Worm (Caenorhabditis elegans) whole organism, L1 larva: ENCODE data around the gene grl-10.

Experiments used
- C04F5.9 ChIP-seq: sonication (generic microtip); optimal IDR thresholded peaks from 2 replicates; lab custom pipeline; 2016; ENCODE audit warnings: missing genetic modification characterization, missing compliant biosample characterization
- Y116A8C.19 ChIP-seq: sonication (generic microtip); optimal IDR thresholded peaks from 2 replicates; lab custom pipeline; 2016; ENCODE audit warnings: missing compliant biosample characterization, missing genetic modification characterization, borderline replicate concordance
- alr-1 ChIP-seq: fragments of 200-800 bp; sonication (Bioruptor generic); optimal IDR thresholded peaks from 2 replicates; lab custom pipeline; 2018; ENCODE audit warnings: borderline replicate concordance, mild to moderate bottlenecking, missing genetic modification characterization, missing compliant biosample characterization
- ama-1 ChIP-seq: fragments of 150-350 bp; optimal IDR thresholded peaks from 2 replicates; lab custom pipeline; 2014
- blmp-1 ChIP-seq: fragments of 150-350 bp; optimal IDR thresholded peaks from 2 replicates; lab custom pipeline; 2014; ENCODE audit warnings: missing biosample characterization, missing genetic modification characterization
- ceh-8 ChIP-seq: fragments of 200-800 bp; sonication (Bioruptor generic); optimal IDR thresholded peaks from 2 replicates; lab custom pipeline; 2018; ENCODE audit warnings: mild to moderate bottlenecking, missing genetic modification characterization, moderate library complexity, missing compliant biosample characterization
- ceh-82 ChIP-seq, 3 experiments: fragments of 150-350 bp in 1 of 3; sonication (generic microtip) in 2 of 3; optimal IDR thresholded peaks; 2 replicates each; lab custom pipeline; 2014 to 2017; ENCODE audit warnings: missing biosample characterization in 3 of 3, missing genetic modification characterization in 3 of 3
- ceh-90 ChIP-seq: sonication (generic microtip); optimal IDR thresholded peaks from 2 replicates; lab custom pipeline; 2016; ENCODE audit warnings: missing genetic modification characterization, missing compliant biosample characterization
- dpl-1 ChIP-seq, 3 experiments: fragments of 150-350 bp in 2 of 3; sonication (generic microtip) in 1 of 3; optimal IDR thresholded peaks; 2 replicates each; lab custom pipeline; 2014 to 2017; ENCODE audit warnings: missing biosample characterization in 3 of 3, missing genetic modification characterization in 3 of 3, missing genetic modification reagents in 3 of 3
- efl-1 ChIP-seq, 4 experiments: fragments of 150-350 bp; optimal IDR thresholded peaks in 3 of 4; peaks in 1 of 4; 1 replicate in 1 of 4; 2 replicates in 3 of 4; lab custom pipeline; 2014; ENCODE audit warnings: missing biosample characterization in 2 of 4, missing genetic modification characterization in 2 of 4, missing genetic modification reagents in 2 of 4
- ets-5 ChIP-seq: fragments of 200-800 bp; sonication (Bioruptor generic); IDR thresholded peaks from 2 replicates; pipeline ENCODE4 v1.3.6; 2022; ENCODE audit warnings: missing genetic modification characterization, missing compliant biosample characterization
- fos-1 ChIP-seq: fragments of 150-350 bp; optimal IDR thresholded peaks from 2 replicates; lab custom pipeline; 2014; ENCODE audit warnings: missing biosample characterization, missing genetic modification characterization
- hlh-4 ChIP-seq: sonication (generic microtip); optimal IDR thresholded peaks from 2 replicates; lab custom pipeline; 2016; ENCODE audit warnings: mild to moderate bottlenecking, missing genetic modification characterization, missing compliant biosample characterization
- hpl-2 ChIP-seq: fragments of 150-350 bp; optimal IDR thresholded peaks from 2 replicates; lab custom pipeline; 2014; ENCODE audit warnings: missing biosample characterization, missing genetic modification reagents, missing genetic modification characterization
- irx-1 ChIP-seq: sonication (generic microtip); optimal IDR thresholded peaks from 2 replicates; lab custom pipeline; 2016; ENCODE audit warnings: missing genetic modification characterization, missing compliant biosample characterization
- isw-1 ChIP-seq: fragments of 200-800 bp; sonication (Bioruptor generic); IDR thresholded peaks from 2 replicates; pipeline ENCODE4 v1.3.6; 2022; ENCODE audit warnings: missing genetic modification characterization, missing compliant biosample characterization
- lin-14 ChIP-seq: fragments of 200-800 bp; sonication (Bioruptor generic); optimal IDR thresholded peaks from 2 replicates; lab custom pipeline; 2018; ENCODE audit warnings: mild to moderate bottlenecking, missing genetic modification characterization, moderate library complexity, missing compliant biosample characterization
- lin-15B ChIP-seq: fragments of 150-350 bp; sonication (generic microtip); optimal IDR thresholded peaks from 3 replicates; lab custom pipeline; 2014; ENCODE audit warnings: missing biosample characterization, missing genetic modification characterization
- lsy-2 ChIP-seq, 2 experiments: fragments of 150-350 bp; optimal IDR thresholded peaks; 2 replicates each; lab custom pipeline; 2014; ENCODE audit warnings: missing biosample characterization in 2 of 2, missing genetic modification characterization in 2 of 2
- mdl-1 ChIP-seq, 2 experiments: fragments of 150-350 bp; optimal IDR thresholded peaks; 2 replicates each; lab custom pipeline; 2014 to 2017; ENCODE audit warnings: missing biosample characterization in 2 of 2, missing genetic modification characterization in 2 of 2, inconsistent platforms in 1 of 2
- nhr-11 ChIP-seq: fragments of 150-350 bp; optimal IDR thresholded peaks from 2 replicates; lab custom pipeline; 2014; ENCODE audit warnings: missing biosample characterization, missing genetic modification characterization
- nhr-19 ChIP-seq: fragments of 200-800 bp; sonication (Bioruptor generic); conservative IDR thresholded peaks from 2 replicates; pipeline ENCODE4 v1.3.6; 2022; ENCODE audit warnings: missing genetic modification characterization, missing compliant biosample characterization
- nhr-20 ChIP-seq: sonication (generic microtip); optimal IDR thresholded peaks from 2 replicates; lab custom pipeline; 2016; ENCODE audit warnings: mild to moderate bottlenecking, missing genetic modification characterization, missing compliant biosample characterization
- nhr-28 ChIP-seq: fragments of 150-350 bp; optimal IDR thresholded peaks from 2 replicates; lab custom pipeline; 2014; ENCODE audit warnings: missing biosample characterization, missing genetic modification characterization
- nhr-76 ChIP-seq: sonication (generic microtip); optimal IDR thresholded peaks from 2 replicates; lab custom pipeline; 2017; ENCODE audit warnings: missing biosample characterization, missing genetic modification characterization
- nhr-77 ChIP-seq: fragments of 150-350 bp; optimal IDR thresholded peaks from 2 replicates; lab custom pipeline; 2014; ENCODE audit warnings: missing biosample characterization, missing genetic modification characterization
- nhr-85 ChIP-seq: sonication (generic microtip); peaks from one replicate; lab custom pipeline; 2016; ENCODE audit warnings: missing genetic modification characterization, inconsistent platforms, missing compliant biosample characterization
- skn-1 ChIP-seq: fragments of 150-350 bp; optimal IDR thresholded peaks from 2 replicates; lab custom pipeline; 2014; ENCODE audit warnings: missing biosample characterization, missing genetic modification characterization
- sptf-1 ChIP-seq: fragments of 150-350 bp; optimal IDR thresholded peaks from 2 replicates; lab custom pipeline; 2014; ENCODE audit warnings: missing biosample characterization, missing genetic modification characterization
- sup-37 ChIP-seq: fragments of 200-800 bp; sonication (Bioruptor generic); optimal IDR thresholded peaks from 2 replicates; lab custom pipeline; 2018; ENCODE audit warnings: mild to moderate bottlenecking, missing genetic modification characterization, missing compliant biosample characterization
- tlp-1 ChIP-seq: fragments of 150-350 bp; optimal IDR thresholded peaks from 2 replicates; lab custom pipeline; 2014; ENCODE audit warnings: missing biosample characterization, missing genetic modification characterization
- unc-130 ChIP-seq: fragments of 150-350 bp; optimal IDR thresholded peaks from 2 replicates; lab custom pipeline; 2017; ENCODE audit warnings: missing biosample characterization, missing genetic modification characterization, inconsistent platforms
- unc-86 ChIP-seq: sonication (generic microtip); optimal IDR thresholded peaks from 2 replicates; lab custom pipeline; 2016; ENCODE audit warnings: missing genetic modification characterization, missing compliant biosample characterization
- zip-4 ChIP-seq: fragments of 200-800 bp; sonication (Bioruptor generic); optimal IDR thresholded peaks from 2 replicates; lab custom pipeline; 2018; ENCODE audit warnings: mild to moderate bottlenecking, missing genetic modification characterization, moderate library complexity, missing compliant biosample characterization

grl-10 gene

ce11 chrV:7734909-7735308, 39.4 kb upstream of the grl-10 start, which contains the start of gene clic-1 (continued):
- peak; percentile 58 for TF ChIP-seq unc-86
- TF ChIP-seq dpl-1 (GFP tag; optimal IDR thresholded peaks at IDR 0.05; lab: Kevin White, UChicago): peak; percentile 92 to 95 (median 93)
- TF ChIP-seq isw-1: peak; percentile 56
- TF ChIP-seq fos-1 (tag; lab: Kevin White, UChicago): peak; percentile 58
- peak; percentile 53 to 85 for TF ChIP-seq lsy-2 (tag; optimal IDR thresholded peaks at IDR 0.05; lab: Kevin White, UChicago)
- peak; percentile 42 for TF ChIP-seq nhr-19 (GFP tag; lab: Robert Waterston, UW)
- no peak for TF ChIP-seq nhr-76
- TF ChIP-seq lin-14 (GFP tag; lab: Kevin White, UChicago): peak; percentile 70
- TF ChIP-seq nhr-20 (tag; lab: Kevin White, UChicago): peak; percentile 57
- peak; percentile 91 for TF ChIP-seq skn-1
- TF ChIP-seq unc-130 (tag; lab: Kevin White, UChicago): peak; percentile 13
- no peak for TF ChIP-seq alr-1
- peak in 1 of 2 experiments; percentile 67 for TF ChIP-seq mdl-1 (tag; optimal IDR thresholded peaks at IDR 0.05; lab: Kevin White, UChicago)
- TF ChIP-seq nhr-77: no peak
- TF ChIP-seq C04F5.9: no peak
- no peak for TF ChIP-seq ceh-90
- no peak for TF ChIP-seq hlh-4 (tag; lab: Kevin White, UChicago)
- TF ChIP-seq sptf-1 (tag; lab: Kevin White, UChicago): no peak
- peak; percentile 43 for TF ChIP-seq lin-15B (tag; lab: Kevin White, UChicago)
- no peak for TF ChIP-seq ama-1
- TF ChIP-seq blmp-1 (tag; lab: Kevin White, UChicago): peak; percentile 60
- TF ChIP-seq ceh-82 (tag; optimal IDR thresholded peaks at IDR 0.05; lab: Kevin White, UChicago): peak; percentile 35 to 85 (median 62)
- TF ChIP-seq hpl-2 (GFP tag; lab: Kevin White, UChicago): no peak
- TF ChIP-seq ceh-8 (GFP tag; lab: Kevin White, UChicago): no peak
- TF ChIP-seq nhr-28: no peak
- peak; percentile 4 for TF ChIP-seq nhr-11 (tag; lab: Kevin White, UChicago)
- TF ChIP-seq, all 84 proteins: peak for 38

- no peak for TF ChIP-seq nhr-76
- TF ChIP-seq lin-14 (GFP tag; lab: Kevin White, UChicago): no peak
- TF ChIP-seq mdl-1 (tag; optimal IDR thresholded peaks at IDR 0.05; lab: Kevin White, UChicago): no peak
- TF ChIP-seq tlp-1: no peak
- TF ChIP-seq isw-1: no peak
- TF ChIP-seq sptf-1 (tag; lab: Kevin White, UChicago): no peak
- TF ChIP-seq efl-1 (optimal IDR thresholded peaks at IDR 0.05; lab: Kevin White, UChicago): no peak
- peak in 1 of 2 experiments; percentile 34 for TF ChIP-seq efl-1 (GFP tag; optimal IDR thresholded peaks at IDR 0.05 in 1 of 2; lab: Kevin White, UChicago)
- no peak for TF ChIP-seq ets-5
Observed at ce11 chrV:7735319-7735718, 39.0 kb upstream of the grl-10 start, which contains the start of gene srr-10. TSS of gene srr-10 (plus strand) at chrV:7735619.

- no peak for TF ChIP-seq sup-37 (GFP tag; lab: Kevin White, UChicago)
- no peak for TF ChIP-seq hpl-2 (GFP tag; lab: Kevin White, UChicago)
- TF ChIP-seq tlp-1: no peak
- no peak for TF ChIP-seq zip-4 (GFP tag; lab: Kevin White, UChicago)
- TF ChIP-seq Y116A8C.19 (tag; lab: Kevin White, UChicago): no peak
- no peak for TF ChIP-seq ceh-82 (tag; optimal IDR thresholded peaks at IDR 0.05; lab: Kevin White, UChicago)
Observed at ce11 chrV:7737710-7738109, 36.6 kb upstream of the grl-10 start, which contains the start of gene srr-9. TSS of gene srr-9 (plus strand) at chrV:7738010.

- TF ChIP-seq nhr-85 (tag; lab: Kevin White, UChicago) (peak; percentile 47), lsy-2 (tag; optimal IDR thresholded peaks at IDR 0.05; lab: Kevin White, UChicago) (no peak), fos-1 (tag; lab: Kevin White, UChicago) (no peak), blmp-1 (tag; lab: Kevin White, UChicago) (peak; percentile 28)
Observed at ce11 chrV:7739949-7740348, 34.4 kb upstream of the grl-10 start.

ce11 chrV:7741918-7742317, 32.4 kb upstream of the grl-10 start:
- TF ChIP-seq blmp-1 (tag; lab: Kevin White, UChicago): peak; percentile 2
- TF ChIP-seq irx-1: no peak
